Fruit fly (Drosophila melanogaster) Kc167 (cell line): ENCODE data around the gene bun.

Experiments used
- insv ChIP-seq: fragments of >200 bp; optimal IDR thresholded peaks from 3 replicates; lab custom pipeline; 2018; ENCODE audit warnings: missing external identifiers
- psq ChIP-seq: fragments of >200 bp; optimal IDR thresholded peaks from 2 replicates; lab custom pipeline; 2017; ENCODE audit warnings: missing external identifiers
- ttk ChIP-seq: sonication (Bioruptor generic); optimal IDR thresholded peaks from 2 replicates; lab custom pipeline; 2017; ENCODE audit warnings: missing external identifiers

DNA sequence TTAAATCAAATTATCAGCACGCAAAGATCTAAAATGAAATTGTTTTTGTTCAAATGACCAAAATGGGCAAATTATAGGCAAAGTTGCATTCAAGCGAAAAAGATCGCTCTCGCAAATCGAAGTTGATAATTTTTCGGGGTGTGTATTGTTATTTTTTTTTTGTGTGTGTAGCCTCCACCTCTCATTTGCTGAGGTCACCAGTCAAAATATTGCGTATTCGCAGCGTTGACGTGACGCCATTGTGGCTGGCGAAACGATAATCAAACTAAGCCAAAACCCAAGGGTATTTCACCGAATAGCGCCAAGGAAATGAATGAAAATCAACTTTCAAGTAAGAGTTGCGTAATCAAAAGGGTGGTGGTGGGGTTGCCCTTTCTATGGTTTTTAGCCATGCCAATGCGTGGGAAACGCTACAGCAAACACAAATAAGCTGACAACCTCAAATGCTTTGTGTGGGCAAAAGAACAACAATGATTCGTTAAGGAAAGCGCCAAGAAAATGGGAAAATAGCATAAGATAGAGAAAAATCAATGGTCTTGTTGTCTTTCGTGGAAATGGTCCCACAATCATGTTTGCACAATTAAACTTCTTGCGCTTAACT is 43.5 kb downstream of the bun start:
- TF ChIP-seq ttk (lab: Kevin White, UChicago) (no peak), psq (lab: Kevin White, UChicago) (no peak), insv (no peak)
